Worm (Caenorhabditis elegans) whole organism, L1 larva: Measurements from ENCODE around the gene rbx-1.

Experiments used
- C34B4.2 ChIP-seq: sonication (generic microtip); optimal IDR thresholded peaks from 2 replicates; lab custom pipeline; 2017; ENCODE audit warnings: mild to moderate bottlenecking, missing genetic modification characterization, missing compliant biosample characterization
- aha-1 ChIP-seq: fragments of 150-350 bp; optimal IDR thresholded peaks from 2 replicates; lab custom pipeline; 2014; ENCODE audit warnings: missing biosample characterization, missing genetic modification characterization
- aly-2 ChIP-seq: fragments of 150-350 bp; optimal IDR thresholded peaks from 2 replicates; lab custom pipeline; 2014; ENCODE audit warnings: missing biosample characterization, missing genetic modification characterization
- blmp-1 ChIP-seq: fragments of 150-350 bp; optimal IDR thresholded peaks from 2 replicates; lab custom pipeline; 2014; ENCODE audit warnings: missing biosample characterization, missing genetic modification characterization
- ceh-88 ChIP-seq: fragments of 200-800 bp; sonication (Bioruptor generic); IDR thresholded peaks from 2 replicates; pipeline ENCODE4 v1.3.6; 2022; ENCODE audit warnings: missing genetic modification characterization, missing compliant biosample characterization
- dpl-1 ChIP-seq, 3 experiments: fragments of 150-350 bp in 2 of 3; sonication (generic microtip) in 1 of 3; optimal IDR thresholded peaks; 2 replicates each; lab custom pipeline; 2014 to 2017; ENCODE audit warnings: missing biosample characterization in 3 of 3, missing genetic modification characterization in 3 of 3, missing genetic modification reagents in 3 of 3
- dsc-1 ChIP-seq: sonication (generic microtip); optimal IDR thresholded peaks from 2 replicates; lab custom pipeline; 2016; ENCODE audit warnings: mild to moderate bottlenecking, missing genetic modification characterization, missing compliant biosample characterization
- efl-1 ChIP-seq, 4 experiments: fragments of 150-350 bp; optimal IDR thresholded peaks in 3 of 4; peaks in 1 of 4; 1 replicate in 1 of 4; 2 replicates in 3 of 4; lab custom pipeline; 2014; ENCODE audit warnings: missing biosample characterization in 2 of 4, missing genetic modification characterization in 2 of 4, missing genetic modification reagents in 2 of 4
- egl-13 ChIP-seq: sonication (generic microtip); optimal IDR thresholded peaks from 2 replicates; lab custom pipeline; 2016; ENCODE audit warnings: missing genotype, missing genetic modification reagents, missing genetic modification characterization, missing compliant biosample characterization
- elt-2 ChIP-seq: sonication (generic microtip); optimal IDR thresholded peaks from 2 replicates; lab custom pipeline; 2016; ENCODE audit warnings: missing genetic modification characterization, mild to moderate bottlenecking, inconsistent platforms, missing compliant biosample characterization, missing genetic modification reagents
- elt-3 ChIP-seq, 6 experiments: fragments of 150-350 bp in 1 of 6; sonication (generic microtip); optimal IDR thresholded peaks; 2 replicates each; lab custom pipeline; 2017 to 2018; ENCODE audit warnings: missing biosample characterization in 6 of 6, missing genetic modification characterization in 6 of 6, inconsistent platforms in 1 of 6
- ets-5 ChIP-seq: fragments of 200-800 bp; sonication (Bioruptor generic); IDR thresholded peaks from 2 replicates; pipeline ENCODE4 v1.3.6; 2022; ENCODE audit warnings: missing genetic modification characterization, missing compliant biosample characterization
- fkh-8 ChIP-seq: sonication (generic microtip); optimal IDR thresholded peaks from 2 replicates; lab custom pipeline; 2016; ENCODE audit warnings: mild to moderate bottlenecking, missing genetic modification characterization, missing compliant biosample characterization
- grh-1 ChIP-seq: fragments of 200-800 bp; sonication (Bioruptor generic); IDR thresholded peaks from 2 replicates; pipeline ENCODE4 v1.3.6; 2022; ENCODE audit warnings: missing genetic modification reagents, missing genetic modification characterization, missing compliant biosample characterization
- hpl-2 ChIP-seq: fragments of 150-350 bp; optimal IDR thresholded peaks from 2 replicates; lab custom pipeline; 2014; ENCODE audit warnings: missing biosample characterization, missing genetic modification reagents, missing genetic modification characterization
- isw-1 ChIP-seq: fragments of 200-800 bp; sonication (Bioruptor generic); IDR thresholded peaks from 2 replicates; pipeline ENCODE4 v1.3.6; 2022; ENCODE audit warnings: missing genetic modification characterization, missing compliant biosample characterization
- lin-13 ChIP-seq: fragments of 150-350 bp; optimal IDR thresholded peaks from 2 replicates; lab custom pipeline; 2014; ENCODE audit warnings: missing biosample characterization, missing genetic modification reagents, missing genetic modification characterization
- lin-14 ChIP-seq: fragments of 200-800 bp; sonication (Bioruptor generic); optimal IDR thresholded peaks from 2 replicates; lab custom pipeline; 2018; ENCODE audit warnings: mild to moderate bottlenecking, missing genetic modification characterization, moderate library complexity, missing compliant biosample characterization
- lin-15B ChIP-seq: fragments of 150-350 bp; sonication (generic microtip); optimal IDR thresholded peaks from 3 replicates; lab custom pipeline; 2014; ENCODE audit warnings: missing biosample characterization, missing genetic modification characterization
- lin-35 ChIP-seq, 2 experiments: fragments of 150-350 bp; optimal IDR thresholded peaks; 2 replicates each; lab custom pipeline; 2014; ENCODE audit warnings: missing biosample characterization in 2 of 2, missing genetic modification characterization in 2 of 2, missing genetic modification reagents in 2 of 2
- lin-39 ChIP-seq: fragments of 150-350 bp; optimal IDR thresholded peaks from 2 replicates; lab custom pipeline; 2014; ENCODE audit warnings: missing biosample characterization, missing genetic modification reagents, missing genetic modification characterization
- lir-3 ChIP-seq: sonication (generic microtip); optimal IDR thresholded peaks from 2 replicates; lab custom pipeline; 2016; ENCODE audit warnings: mild to moderate bottlenecking, missing genetic modification characterization, moderate library complexity, missing compliant biosample characterization; ENCODE audit not compliant: poor library complexity
- nhr-11 ChIP-seq: fragments of 150-350 bp; optimal IDR thresholded peaks from 2 replicates; lab custom pipeline; 2014; ENCODE audit warnings: missing biosample characterization, missing genetic modification characterization
- nhr-19 ChIP-seq: fragments of 200-800 bp; sonication (Bioruptor generic); conservative IDR thresholded peaks from 2 replicates; pipeline ENCODE4 v1.3.6; 2022; ENCODE audit warnings: missing genetic modification characterization, missing compliant biosample characterization
- nhr-20 ChIP-seq: sonication (generic microtip); optimal IDR thresholded peaks from 2 replicates; lab custom pipeline; 2016; ENCODE audit warnings: mild to moderate bottlenecking, missing genetic modification characterization, missing compliant biosample characterization
- nhr-28 ChIP-seq: fragments of 150-350 bp; optimal IDR thresholded peaks from 2 replicates; lab custom pipeline; 2014; ENCODE audit warnings: missing biosample characterization, missing genetic modification characterization
- nhr-71 ChIP-seq: sonication (generic microtip); optimal IDR thresholded peaks from 2 replicates; lab custom pipeline; 2016; ENCODE audit warnings: mild to moderate bottlenecking, missing genetic modification characterization, moderate library complexity, missing compliant biosample characterization
- nhr-77 ChIP-seq: fragments of 150-350 bp; optimal IDR thresholded peaks from 2 replicates; lab custom pipeline; 2014; ENCODE audit warnings: missing biosample characterization, missing genetic modification characterization
- nhr-84 ChIP-seq: sonication (generic microtip); optimal IDR thresholded peaks from 2 replicates; lab custom pipeline; 2017; ENCODE audit warnings: missing biosample characterization, missing genetic modification characterization
- nhr-85 ChIP-seq: sonication (generic microtip); peaks from one replicate; lab custom pipeline; 2016; ENCODE audit warnings: missing genetic modification characterization, inconsistent platforms, missing compliant biosample characterization
- rnt-1 ChIP-seq: sonication (generic microtip); optimal IDR thresholded peaks from 2 replicates; lab custom pipeline; 2016; ENCODE audit warnings: mild to moderate bottlenecking, missing genetic modification characterization, moderate library complexity, missing compliant biosample characterization
- skn-1 ChIP-seq: fragments of 150-350 bp; optimal IDR thresholded peaks from 2 replicates; lab custom pipeline; 2014; ENCODE audit warnings: missing biosample characterization, missing genetic modification characterization
- snu-23 ChIP-seq: sonication (generic microtip); optimal IDR thresholded peaks from 2 replicates; lab custom pipeline; 2016; ENCODE audit warnings: missing genetic modification characterization, missing compliant biosample characterization
- tbx-2 ChIP-seq: sonication (generic microtip); optimal IDR thresholded peaks from 2 replicates; lab custom pipeline; 2016; ENCODE audit warnings: missing genetic modification characterization, missing compliant biosample characterization
- unc-86 ChIP-seq: sonication (generic microtip); optimal IDR thresholded peaks from 2 replicates; lab custom pipeline; 2016; ENCODE audit warnings: missing genetic modification characterization, missing compliant biosample characterization
- vab-15 ChIP-seq: sonication (generic microtip); optimal IDR thresholded peaks from 2 replicates; lab custom pipeline; 2017; ENCODE audit warnings: missing genotype, mild to moderate bottlenecking, missing genetic modification characterization, missing compliant biosample characterization
- ztf-4 ChIP-seq: fragments of 150-350 bp; optimal IDR thresholded peaks from 2 replicates; lab custom pipeline; 2014; ENCODE audit warnings: missing biosample characterization, missing genetic modification characterization

The rbx-1 gene

ce11 chrV:9663948-9664347 lies 26.4 kb downstream of the rbx-1 start:
- TF ChIP-seq efl-1 (optimal IDR thresholded peaks at IDR 0.05; lab: Kevin White, UChicago): no peak
- peak in 1 of 2 experiments; percentile 28 for TF ChIP-seq efl-1 (GFP tag; optimal IDR thresholded peaks at IDR 0.05 in 1 of 2; lab: Kevin White, UChicago)
- no peak for TF ChIP-seq nhr-71

ce11 chrV:9661514-9661913 lies 28.8 kb downstream of the rbx-1 start, which contains the start of gene pitr-4:
Gene pitr-4 (minus strand): TSS chrV:9661614.
- no peak for TF ChIP-seq nhr-11 (tag; lab: Kevin White, UChicago)
- no peak for TF ChIP-seq aha-1
- TF ChIP-seq hpl-2 (GFP tag; lab: Kevin White, UChicago): no peak
- no peak for TF ChIP-seq dsc-1 (tag; lab: Kevin White, UChicago)
- no peak for TF ChIP-seq aly-2
- no peak for TF ChIP-seq dpl-1 (GFP tag; optimal IDR thresholded peaks at IDR 0.05; lab: Kevin White, UChicago)
- no peak for TF ChIP-seq snu-23 (GFP tag; lab: Kevin White, UChicago)
- TF ChIP-seq skn-1 (tag; lab: Kevin White, UChicago): no peak
- TF ChIP-seq elt-2 (tag; lab: Kevin White, UChicago): no peak
- TF ChIP-seq C34B4.2 (tag; lab: Kevin White, UChicago): no peak
- no peak for TF ChIP-seq ceh-88 (GFP tag; lab: Robert Waterston, UW)
- TF ChIP-seq elt-3 (tag; optimal IDR thresholded peaks at IDR 0.05; lab: Kevin White, UChicago): no peak
- TF ChIP-seq ztf-4 (tag; lab: Kevin White, UChicago): no peak
- TF ChIP-seq ets-5 (GFP tag; lab: Robert Waterston, UW): no peak

ce11 chrV:9654154-9654805 lies 36.0 kb downstream of the rbx-1 start, which contains the start of gene cyp-29A4:
Gene cyp-29A4 (plus strand): TSS chrV:9654755.
- TF ChIP-seq nhr-20 (tag; lab: Kevin White, UChicago) (peak; percentile 66), lin-35 (GFP tag; optimal IDR thresholded peaks at IDR 0.05; lab: Kevin White, UChicago) (peak in 1 of 2 experiments; percentile 29), snu-23 (GFP tag; lab: Kevin White, UChicago) (peak; percentile 31), isw-1 (GFP tag; lab: Robert Waterston, UW) (no peak), egl-13 (tag; lab: Kevin White, UChicago) (no peak), nhr-84 (no peak), nhr-85 (tag; lab: Kevin White, UChicago) (peak; percentile 89), lin-39 (tag; lab: Kevin White, UChicago) (no peak), nhr-28 (tag; lab: Kevin White, UChicago) (no peak), nhr-71 (peak; percentile 72), unc-86 (tag; lab: Kevin White, UChicago) (no peak), fkh-8 (tag; lab: Kevin White, UChicago) (no peak), elt-3 (tag; optimal IDR thresholded peaks at IDR 0.05; lab: Kevin White, UChicago) (peak; percentile 69 to 96 (median 92)), lin-15B (no peak), rnt-1 (tag; lab: Kevin White, UChicago) (no peak), lin-13 (GFP tag; lab: Kevin White, UChicago) (no peak), nhr-77 (tag; lab: Kevin White, UChicago) (no peak), nhr-19 (GFP tag; lab: Robert Waterston, UW) (peak; percentile 44), lin-14 (peak; percentile 57), grh-1 (GFP tag; lab: Robert Waterston, UW) (peak; percentile 68), tbx-2 (tag; lab: Kevin White, UChicago) (no peak), vab-15 (peak; percentile 39), aly-2 (no peak), lir-3 (tag; lab: Kevin White, UChicago) (no peak), blmp-1 (peak; percentile 58)
